Fruit fly (Drosophila melanogaster) whole organism, embryonic: ENCODE results near the gene Neurl4.

ENCODE experiments used
- CG11723 ChIP-seq: fragments of 200-800 bp; sonication (Bioruptor generic); optimal IDR thresholded peaks from 2 replicates; lab custom pipeline; 2017; ENCODE audit warnings: missing biosample characterization, mild to moderate bottlenecking, missing genetic modification characterization
- CG13296 ChIP-seq: fragments of 200-800 bp; sonication (Bioruptor generic); optimal IDR thresholded peaks from 3 replicates; lab custom pipeline; 2018; ENCODE audit warnings: missing biosample characterization, mild to moderate bottlenecking, missing genetic modification characterization
- CG13624 ChIP-seq: fragments of 200-800 bp; sonication (Bioruptor generic); optimal IDR thresholded peaks from 2 replicates; lab custom pipeline; 2016; ENCODE audit warnings: missing biosample characterization, missing genetic modification characterization
- CG15269 ChIP-seq: fragments of 200-800 bp; sonication (Bioruptor generic); optimal IDR thresholded peaks from 2 replicates; lab custom pipeline; 2018; ENCODE audit warnings: missing biosample characterization, mild to moderate bottlenecking, missing genetic modification characterization, moderate library complexity
- CG1647 ChIP-seq: fragments of 200-800 bp; sonication (Bioruptor generic); optimal IDR thresholded peaks from 3 replicates; lab custom pipeline; 2016; ENCODE audit warnings: missing biosample characterization, missing genetic modification characterization
- CG17385 ChIP-seq: fragments of 200-800 bp; sonication (Bioruptor generic); optimal IDR thresholded peaks from 3 replicates; lab custom pipeline; 2018; ENCODE audit warnings: missing biosample characterization, mild to moderate bottlenecking, missing genetic modification characterization
- CG18262 ChIP-seq: fragments of 200-800 bp; optimal IDR thresholded peaks from 3 replicates; lab custom pipeline; 2019; ENCODE audit warnings: missing biosample characterization, mild to moderate bottlenecking, missing genetic modification characterization, moderate library complexity
- CG2875 ChIP-seq: fragments of 200-800 bp; sonication (Bioruptor generic); optimal IDR thresholded peaks from 2 replicates; lab custom pipeline; 2017; ENCODE audit warnings: missing biosample characterization, mild to moderate bottlenecking, missing genetic modification characterization, missing genetic modification reagents
- CG31224 ChIP-seq: fragments of 200-800 bp; sonication (Bioruptor generic); IDR thresholded peaks from 2 replicates; pipeline ENCODE4 v1.3.6; 2022; ENCODE audit warnings: missing biosample characterization, missing genetic modification characterization
- CG31365 ChIP-seq: fragments of 200-800 bp; sonication (Bioruptor generic); optimal IDR thresholded peaks from 2 replicates; lab custom pipeline; 2018; ENCODE audit warnings: missing biosample characterization, mild to moderate bottlenecking, missing genetic modification characterization
- CG3163 ChIP-seq: fragments of 200-800 bp; sonication (Bioruptor generic); optimal IDR thresholded peaks from 3 replicates; lab custom pipeline; 2016; ENCODE audit warnings: missing biosample characterization, missing genetic modification characterization
- CG32772 ChIP-seq: fragments of 200-800 bp; sonication (Bioruptor generic); IDR thresholded peaks from 2 replicates; pipeline ENCODE4 v1.3.6; 2022; ENCODE audit warnings: missing biosample characterization, missing genetic modification characterization
- CG3407 ChIP-seq: fragments of 200-800 bp; sonication (Bioruptor generic); optimal IDR thresholded peaks from 2 replicates; lab custom pipeline; 2018; ENCODE audit warnings: missing biosample characterization, mild to moderate bottlenecking, missing genetic modification characterization
- CG4328 ChIP-seq: fragments of 200-800 bp; sonication (Bioruptor generic); optimal IDR thresholded peaks from 3 replicates; lab custom pipeline; 2017; ENCODE audit warnings: missing biosample characterization, missing genetic modification reagents, missing genetic modification characterization
- CG4854 ChIP-seq: fragments of 200-800 bp; sonication (Bioruptor generic); optimal IDR thresholded peaks from 2 replicates; lab custom pipeline; 2016; ENCODE audit warnings: missing biosample characterization, missing genetic modification characterization, inconsistent platforms
- CG6689 ChIP-seq: fragments of 200-800 bp; sonication (Bioruptor generic); IDR thresholded peaks from 2 replicates; pipeline ENCODE4 v1.3.6; 2022; ENCODE audit warnings: missing biosample characterization, missing genetic modification characterization
- CG6813 ChIP-seq: fragments of 200-800 bp; sonication (Bioruptor generic); optimal IDR thresholded peaks from 2 replicates; lab custom pipeline; 2017; ENCODE audit warnings: missing biosample characterization, missing genetic modification characterization, mild to moderate bottlenecking, moderate library complexity, missing genetic modification reagents
- CG8478 ChIP-seq: fragments of >200 bp; optimal IDR thresholded peaks from 2 replicates; lab custom pipeline; 2018
- Dfd ChIP-seq, 2 experiments: fragments of >200 bp; optimal IDR thresholded peaks; 2 replicates each; lab custom pipeline; 2017; ENCODE audit warnings: missing biosample characterization in 2 of 2, missing genetic modification characterization in 2 of 2
- Dp ChIP-seq: fragments of 200-800 bp; sonication (Bioruptor generic); optimal IDR thresholded peaks from 2 replicates; lab custom pipeline; 2018; ENCODE audit warnings: missing biosample characterization, mild to moderate bottlenecking, missing genetic modification characterization, moderate library complexity
- Ets97D ChIP-seq: fragments of 200-800 bp; sonication (Bioruptor generic); optimal IDR thresholded peaks from 3 replicates; lab custom pipeline; 2016; ENCODE audit warnings: missing biosample characterization, missing genetic modification characterization
- HmgZ ChIP-seq: fragments of 200-800 bp; sonication (Bioruptor generic); optimal IDR thresholded peaks from 2 replicates; lab custom pipeline; 2018; ENCODE audit warnings: missing biosample characterization, mild to moderate bottlenecking, missing genetic modification characterization
- Hr78 ChIP-seq, 2 experiments: fragments of 200-800 bp in 1 of 2; fragments of >200 bp in 1 of 2; sonication (Bioruptor generic) in 1 of 2; optimal IDR thresholded peaks; 2 replicates each; lab custom pipeline; 2017 to 2019; ENCODE audit warnings: missing biosample characterization in 2 of 2, missing genetic modification characterization in 2 of 2, mild to moderate bottlenecking in 1 of 2, moderate library complexity in 1 of 2
- MESR4 ChIP-seq: fragments of 200-800 bp; sonication (Bioruptor generic); optimal IDR thresholded peaks from 2 replicates; lab custom pipeline; 2018; ENCODE audit warnings: missing biosample characterization, mild to moderate bottlenecking, missing genetic modification characterization, moderate library complexity
- NFAT ChIP-seq: fragments of 200-800 bp; sonication (Bioruptor generic); IDR thresholded peaks from 2 replicates; pipeline ENCODE4 v1.3.6; 2022; ENCODE audit warnings: missing biosample characterization, missing genetic modification characterization
- Scr ChIP-seq: fragments of 200-800 bp; sonication (Bioruptor generic); IDR thresholded peaks from 2 replicates; pipeline ENCODE4 v1.3.6; 2022; ENCODE audit warnings: missing biosample characterization, missing genetic modification characterization; ENCODE audit not compliant: partially characterized antibody
- Trl ChIP-seq, 3 experiments: fragments of >200 bp in 2 of 3; fragments of 200-800 bp in 1 of 3; sonication (Bioruptor generic) in 1 of 3; optimal IDR thresholded peaks; 2 replicates in 1 of 3; 3 replicates in 2 of 3; lab custom pipeline; 2016 to 2017; ENCODE audit warnings: missing biosample characterization in 1 of 3, missing genetic modification characterization in 1 of 3
- Usf ChIP-seq: fragments of 200-800 bp; sonication (Bioruptor generic); optimal IDR thresholded peaks from 2 replicates; lab custom pipeline; 2017; ENCODE audit warnings: missing genotype, missing biosample characterization, missing genetic modification characterization
- abd-A ChIP-seq: fragments of 200-800 bp; sonication (Bioruptor generic); optimal IDR thresholded peaks from 3 replicates; lab custom pipeline; 2019; ENCODE audit warnings: missing biosample characterization, mild to moderate bottlenecking, missing genetic modification characterization, moderate library complexity
- ac ChIP-seq: fragments of 200-800 bp; sonication (Bioruptor generic); optimal IDR thresholded peaks from 3 replicates; lab custom pipeline; 2017; ENCODE audit warnings: missing biosample characterization, mild to moderate bottlenecking, missing genetic modification characterization
- bsh ChIP-seq, 2 experiments: fragments of 200-800 bp; sonication (Bioruptor generic); optimal IDR thresholded peaks; 2 replicates each; lab custom pipeline; 2017 to 2018; ENCODE audit warnings: mild to moderate bottlenecking in 2 of 2, missing biosample characterization in 2 of 2, missing genetic modification characterization in 2 of 2, moderate library complexity in 1 of 2
- chif ChIP-seq, 2 experiments: fragments of 200-800 bp; sonication (Bioruptor generic); optimal IDR thresholded peaks; 3 replicates each; lab custom pipeline; 2016; ENCODE audit warnings: missing biosample characterization in 2 of 2, missing genetic modification characterization in 2 of 2
- chn ChIP-seq: fragments of 200-800 bp; sonication (Bioruptor generic); optimal IDR thresholded peaks from 2 replicates; lab custom pipeline; 2016; ENCODE audit warnings: missing biosample characterization, missing genetic modification characterization
- danr ChIP-seq: fragments of 200-800 bp; sonication (Bioruptor generic); IDR thresholded peaks from 2 replicates; pipeline ENCODE4 v1.3.6; 2022; ENCODE audit warnings: missing biosample characterization, missing genetic modification characterization
- dmrt11E ChIP-seq: fragments of 200-800 bp; sonication (Bioruptor generic); optimal IDR thresholded peaks from 3 replicates; lab custom pipeline; 2018; ENCODE audit warnings: missing biosample characterization, mild to moderate bottlenecking, missing genetic modification characterization, moderate library complexity
- dpn ChIP-seq, 2 experiments: fragments of 200-800 bp; sonication (Bioruptor generic); optimal IDR thresholded peaks; 3 replicates each; lab custom pipeline; 2016; ENCODE audit warnings: missing biosample characterization in 2 of 2, missing genetic modification characterization in 2 of 2
- fd102C ChIP-seq: fragments of 200-800 bp; sonication (Bioruptor generic); optimal IDR thresholded peaks from 2 replicates; lab custom pipeline; 2018; ENCODE audit warnings: missing biosample characterization, mild to moderate bottlenecking, missing genetic modification characterization, moderate library complexity
- gem ChIP-seq: fragments of 200-800 bp; sonication (Bioruptor generic); optimal IDR thresholded peaks from 2 replicates; lab custom pipeline; 2019; ENCODE audit warnings: missing biosample characterization, mild to moderate bottlenecking, missing genetic modification characterization, moderate library complexity
- klu ChIP-seq: fragments of 200-800 bp; sonication (Bioruptor generic); IDR thresholded peaks from 2 replicates; pipeline ENCODE4 v1.3.6; 2022; ENCODE audit warnings: missing biosample characterization, missing genetic modification characterization
- pb ChIP-seq: fragments of 200-800 bp; sonication (Bioruptor generic); optimal IDR thresholded peaks from 3 replicates; lab custom pipeline; 2016; ENCODE audit warnings: missing biosample characterization, missing genetic modification characterization
- pfk ChIP-seq: fragments of 200-800 bp; sonication (Bioruptor generic); optimal IDR thresholded peaks from 2 replicates; lab custom pipeline; 2018; ENCODE audit warnings: missing biosample characterization, mild to moderate bottlenecking, missing genetic modification characterization, moderate library complexity
- pho ChIP-seq: fragments of 200-800 bp; sonication (Bioruptor generic); optimal IDR thresholded peaks from 2 replicates; lab custom pipeline; 2016; ENCODE audit warnings: missing biosample characterization, missing genetic modification characterization
- phol ChIP-seq: fragments of 200-800 bp; sonication (Bioruptor generic); optimal IDR thresholded peaks from 3 replicates; lab custom pipeline; 2018; ENCODE audit warnings: missing biosample characterization, mild to moderate bottlenecking, missing genetic modification characterization, moderate library complexity
- rib ChIP-seq: fragments of 200-800 bp; sonication (Bioruptor generic); IDR thresholded peaks from 2 replicates; pipeline ENCODE4 v1.3.6; 2022; ENCODE audit warnings: missing biosample characterization, missing genetic modification characterization
- sd ChIP-seq: fragments of 200-800 bp; sonication (Bioruptor generic); optimal IDR thresholded peaks from 3 replicates; lab custom pipeline; 2018; ENCODE audit warnings: missing biosample characterization, mild to moderate bottlenecking, missing genetic modification characterization, moderate library complexity
- shn ChIP-seq: fragments of 200-800 bp; sonication (Bioruptor generic); optimal IDR thresholded peaks from 3 replicates; lab custom pipeline; 2016; ENCODE audit warnings: missing biosample characterization, missing genetic modification characterization
- sisA ChIP-seq: fragments of 200-800 bp; sonication (Bioruptor generic); IDR thresholded peaks from 2 replicates; pipeline ENCODE4 v1.3.6; 2022; ENCODE audit warnings: missing biosample characterization, missing genetic modification characterization
- z ChIP-seq: fragments of 200-800 bp; sonication (Bioruptor generic); IDR thresholded peaks from 3 replicates; pipeline ENCODE4 v1.3.6; 2022; ENCODE audit warnings: missing biosample characterization, missing genetic modification characterization

Neurl4 gene

DNA sequence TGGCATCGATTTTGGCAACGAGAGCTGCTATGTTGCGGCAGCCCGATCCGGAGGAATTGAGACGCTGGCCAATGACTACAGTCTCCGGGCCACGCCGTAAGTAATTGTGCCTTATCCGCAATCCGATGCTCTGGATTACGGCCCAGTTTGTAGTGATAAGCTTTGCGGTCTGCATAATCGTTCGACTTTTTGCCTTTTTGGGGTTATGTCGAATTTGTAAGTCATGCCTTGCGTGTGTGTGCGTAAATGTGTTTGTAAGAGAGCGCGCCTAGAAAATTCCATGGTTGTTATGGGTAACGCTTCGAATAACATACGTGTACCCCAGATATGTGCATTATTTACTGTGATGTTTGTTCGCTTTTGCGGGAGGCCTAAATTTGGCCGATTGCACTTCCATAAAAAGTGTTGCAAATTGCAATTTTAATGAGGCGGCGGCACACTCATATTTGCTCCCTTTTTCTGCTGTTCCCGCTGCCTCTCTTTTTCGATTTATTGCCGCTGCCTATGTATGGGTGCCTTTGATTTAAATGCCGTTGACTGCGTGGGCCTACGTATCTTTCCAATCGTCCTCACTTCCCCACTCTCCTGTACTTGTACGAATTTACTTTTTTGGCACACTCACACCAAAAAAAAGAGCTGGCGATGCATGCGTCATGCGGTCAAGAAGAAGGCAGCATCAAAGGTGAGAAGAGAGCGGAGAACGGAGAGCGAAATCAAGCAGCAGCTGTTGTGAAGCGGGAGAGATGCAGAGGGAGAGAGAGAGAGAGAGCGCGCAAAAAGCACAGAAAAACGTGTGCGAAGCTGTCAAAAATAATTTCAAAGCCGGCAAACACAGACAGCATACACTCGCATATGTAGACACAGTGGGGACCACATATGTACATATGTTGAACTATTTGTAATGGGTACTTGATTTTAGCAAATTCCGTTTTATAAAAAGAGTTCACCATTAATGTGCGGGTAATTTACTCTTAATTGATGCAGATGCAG, 11.7 kb downstream of the Neurl4 start (continued):
- no peak for TF ChIP-seq CG15269 (tag; lab: Kevin White, UChicago)
- TF ChIP-seq sd (tag; lab: Kevin White, UChicago), result peak; percentile 13
- no peak for TF ChIP-seq CG13296 (GFP tag; lab: Kevin White, UChicago)
- TF ChIP-seq Dp (GFP tag; lab: Kevin White, UChicago), result no peak
- no peak for TF ChIP-seq CG2875 (GFP tag; lab: Kevin White, UChicago)
- TF ChIP-seq CG4854 (GFP tag; lab: Kevin White, UChicago), result no peak
- no peak for TF ChIP-seq CG18262 (tag; lab: Kevin White, UChicago)
- TF ChIP-seq Trl (optimal IDR thresholded peaks at IDR 0.05; lab: Kevin White, UChicago), result peak; percentile 96 to 99
- peak; percentile 20 for TF ChIP-seq Trl (GFP tag; optimal IDR thresholded peaks at IDR 0.05; lab: Kevin White, UChicago)
- no peak for TF ChIP-seq CG3407 (GFP tag; lab: Kevin White, UChicago)
- TF ChIP-seq rib (GFP tag; lab: Robert Waterston, UW), result peak; percentile 80; the same call in 1 of the 2 replicates
- no peak for TF ChIP-seq CG31365 (tag; lab: Kevin White, UChicago)
- no peak for TF ChIP-seq CG6689 (GFP tag; lab: Robert Waterston, UW)
- no peak for TF ChIP-seq chif (GFP tag; optimal IDR thresholded peaks at IDR 0.05; lab: Kevin White, UChicago)
- TF ChIP-seq Dfd (GFP tag; optimal IDR thresholded peaks at IDR 0.05; lab: Kevin White, UChicago), result no peak
- TF ChIP-seq pb (GFP tag; lab: Kevin White, UChicago), result no peak
- TF ChIP-seq CG32772, result no peak
- TF ChIP-seq ac (GFP tag; lab: Kevin White, UChicago), result no peak
- no peak for TF ChIP-seq Usf
- TF ChIP-seq Hr78 (GFP tag; optimal IDR thresholded peaks at IDR 0.05; lab: Kevin White, UChicago), result no peak
- no peak for TF ChIP-seq CG13624
- TF ChIP-seq pfk, result peak; percentile 33
- TF ChIP-seq abd-A, result no peak
- no peak for TF ChIP-seq sisA (GFP tag; lab: Robert Waterston, UW)
- TF ChIP-seq CG17385 (GFP tag; lab: Kevin White, UChicago), result peak; percentile 32
- no peak for TF ChIP-seq fd102C (GFP tag; lab: Kevin White, UChicago)
- TF ChIP-seq Ets97D (GFP tag; lab: Kevin White, UChicago), result no peak
- TF ChIP-seq CG3163, result no peak
- TF ChIP-seq chn, result no peak
- TF ChIP-seq CG11723, result no peak
- no peak for TF ChIP-seq gem (tag; lab: Kevin White, UChicago)
- TF ChIP-seq CG4328 (GFP tag; lab: Kevin White, UChicago), result no peak
- no peak for TF ChIP-seq pho (GFP tag; lab: Kevin White, UChicago)
- no peak for TF ChIP-seq CG8478
- TF ChIP-seq dmrt11E (tag; lab: Kevin White, UChicago), result no peak
- no peak for TF ChIP-seq shn (GFP tag; lab: Kevin White, UChicago)
- TF ChIP-seq Scr (GFP tag; lab: Robert Waterston, UW), result no peak
- no peak for TF ChIP-seq klu (GFP tag; lab: Robert Waterston, UW)
- no peak for TF ChIP-seq CG31224 (GFP tag; lab: Robert Waterston, UW)
- TF ChIP-seq NFAT, result peak; percentile 9; the same call in 1 of the 2 replicates
- TF ChIP-seq HmgZ (tag; lab: Kevin White, UChicago), result peak; percentile 35
- no peak for TF ChIP-seq bsh (GFP tag; optimal IDR thresholded peaks at IDR 0.05; lab: Kevin White, UChicago)
- TF ChIP-seq danr (GFP tag; lab: Robert Waterston, UW), result no peak
- TF ChIP-seq MESR4 (GFP tag; lab: Kevin White, UChicago), result no peak
- TF ChIP-seq dpn (GFP tag; optimal IDR thresholded peaks at IDR 0.05; lab: Kevin White, UChicago), result no peak
- no peak for TF ChIP-seq CG6813 (GFP tag; lab: Kevin White, UChicago)
- TF ChIP-seq z (GFP tag; lab: Robert Waterston, UW), result no peak
- TF ChIP-seq CG1647 (GFP tag; lab: Kevin White, UChicago), result no peak
- no peak for TF ChIP-seq phol (tag; lab: Kevin White, UChicago)
